Fruit fly (Drosophila melanogaster): ENCODE results near the gene ast.

- TF ChIP-seq Hr38 (GFP tag; optimal IDR thresholded peaks at IDR 0.05) (no peak), CG3919 (GFP tag; optimal IDR thresholded peaks at IDR 0.05) (peak; percentile 2), Sox14 (GFP tag; optimal IDR thresholded peaks at IDR 0.05) (no peak), CG1621 (tag; optimal IDR thresholded peaks at IDR 0.05) (no peak), achi (GFP tag; optimal IDR thresholded peaks at IDR 0.05) (no peak), cyc (GFP tag; optimal IDR thresholded peaks at IDR 0.05) (no peak), Gug (GFP tag; IDR thresholded peaks at IDR 0.05) (no peak)
Observed at dm6 chr2L:1069475-1069874, 8.3 kb upstream of the ast start.
